Worm (Caenorhabditis elegans): ENCODE data around the gene cyp-33C11.
A peak's percentile ranks its signal among the peaks of the same experiment; 100 is the strongest.

cyp-33C11 gene

DNA sequence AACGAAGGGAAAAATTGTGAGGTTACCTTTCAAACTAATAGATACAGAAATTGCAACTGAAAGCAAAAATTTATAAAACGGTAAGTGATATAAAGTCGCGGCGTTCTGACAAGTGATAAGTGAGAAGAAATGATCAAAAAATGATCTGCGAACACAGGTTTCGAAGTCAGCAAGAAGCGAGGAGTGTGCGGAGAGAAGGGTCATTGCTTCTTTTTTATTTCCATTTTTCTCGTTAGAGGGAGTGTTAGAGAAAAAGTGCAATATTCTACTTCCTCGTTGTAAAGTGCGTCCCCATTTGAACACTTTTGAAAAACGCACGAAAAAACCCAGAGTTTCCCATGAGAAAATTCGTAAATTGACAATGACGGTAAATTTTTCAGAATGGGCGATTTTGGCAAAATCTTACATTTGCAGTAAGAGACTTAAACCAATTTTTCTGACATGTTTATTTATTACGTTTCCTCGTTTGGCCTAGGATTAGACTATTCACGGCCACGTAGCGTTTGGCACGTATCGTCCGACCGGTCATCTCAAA lies 36.2 kb downstream of the cyp-33C11 start, which contains the start of the genes fbxa-72 and srx-21 (continued):
- TF ChIP-seq skn-1 (tag; optimal IDR thresholded peaks at IDR 0.05) (no peak), nhr-12 (tag; optimal IDR thresholded peaks at IDR 0.05) (no peak), pha-4 (tag; optimal IDR thresholded peaks at IDR 0.05) (no peak), fos-1 (tag; optimal IDR thresholded peaks at IDR 0.05) (no peak), mdl-1 (tag; optimal IDR thresholded peaks at IDR 0.05) (no peak), lin-39 (tag; optimal IDR thresholded peaks at IDR 0.05) (no peak), aly-2 (tag; optimal IDR thresholded peaks at IDR 0.05) (no peak), unc-39 (tag; optimal IDR thresholded peaks at IDR 0.05) (no peak), egl-5 (tag; optimal IDR thresholded peaks at IDR 0.05) (no peak), ztf-11 (tag; optimal IDR thresholded peaks at IDR 0.05) (no peak), egl-27 (tag; optimal IDR thresholded peaks at IDR 0.05) (no peak), lin-15B (tag; optimal IDR thresholded peaks at IDR 0.05) (peak; percentile 21), fkh-2 (tag; optimal IDR thresholded peaks at IDR 0.05) (no peak), unc-62 (GFP tag; optimal IDR thresholded peaks at IDR 0.05) (no peak), nfya-1 (tag; optimal IDR thresholded peaks at IDR 0.05; ENCODE audit: insufficient read depth) (no peak), nhr-25 (tag; optimal IDR thresholded peaks at IDR 0.05) (peak; percentile 36), ztf-4 (tag; optimal IDR thresholded peaks at IDR 0.05) (no peak)

DNA sequence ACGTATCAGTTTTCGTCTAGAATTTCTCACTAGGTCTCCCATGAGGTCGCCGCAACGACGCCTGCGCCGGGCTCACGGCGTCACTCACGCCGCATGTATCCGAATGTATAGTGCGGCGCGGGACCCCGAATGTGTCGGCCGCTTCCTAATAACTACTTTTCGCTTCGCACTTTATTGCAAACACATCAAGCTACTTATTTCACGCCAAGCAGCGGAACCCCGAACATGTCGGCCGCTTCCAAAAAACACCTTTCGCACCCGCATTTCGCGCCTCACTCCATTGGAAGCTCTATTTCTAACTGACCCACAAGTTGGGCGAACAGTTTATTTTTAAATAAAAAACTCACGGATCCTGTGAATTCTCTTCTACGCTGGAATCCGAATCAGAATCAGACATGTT lies 36.7 kb downstream of the cyp-33C11 start:
- TF ChIP-seq snpc-4 (tag; optimal IDR thresholded peaks at IDR 0.05) = peak; percentile 24
- TF ChIP-seq nhr-25 (tag; optimal IDR thresholded peaks at IDR 0.05) = no peak

DNA sequence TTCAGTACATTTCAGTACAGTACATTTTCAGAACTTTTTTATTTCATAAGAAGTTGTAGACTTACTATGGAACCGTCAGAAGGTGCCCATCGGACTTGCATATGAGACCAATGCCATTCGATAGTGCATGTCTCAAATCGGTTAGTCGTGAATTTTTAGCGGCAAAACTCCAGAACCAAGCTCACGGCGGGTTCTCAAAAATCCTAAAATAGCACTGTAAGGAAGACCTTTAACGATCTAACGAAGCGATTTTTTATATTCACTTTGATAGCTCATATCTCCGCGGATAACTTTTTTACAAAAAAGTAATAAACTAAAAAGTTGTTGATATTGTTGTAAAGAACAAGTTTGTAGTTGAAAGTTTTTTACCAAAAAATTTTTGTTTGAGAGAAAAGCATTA lies 38.6 kb downstream of the cyp-33C11 start, which contains the start of gene sru-25:
TSS of gene sru-25 (minus strand) at position 101 of the 400 bp plus-strand sequence.
- TF ChIP-seq ceh-16 (tag; optimal IDR thresholded peaks at IDR 0.05) (no peak), elt-1 (tag; optimal IDR thresholded peaks at IDR 0.05) (no peak), unc-39 (tag; optimal IDR thresholded peaks at IDR 0.05) (no peak), R02D3.7 (tag; optimal IDR thresholded peaks at IDR 0.05) (no peak), unc-62 (GFP tag; optimal IDR thresholded peaks at IDR 0.05) (no peak), daf-12 (tag; optimal IDR thresholded peaks at IDR 0.05) (no peak), ceh-9 (tag; optimal IDR thresholded peaks at IDR 0.05) (no peak), lin-39 (tag; optimal IDR thresholded peaks at IDR 0.05) (no peak), mml-1 (tag; optimal IDR thresholded peaks at IDR 0.05) (no peak)

DNA sequence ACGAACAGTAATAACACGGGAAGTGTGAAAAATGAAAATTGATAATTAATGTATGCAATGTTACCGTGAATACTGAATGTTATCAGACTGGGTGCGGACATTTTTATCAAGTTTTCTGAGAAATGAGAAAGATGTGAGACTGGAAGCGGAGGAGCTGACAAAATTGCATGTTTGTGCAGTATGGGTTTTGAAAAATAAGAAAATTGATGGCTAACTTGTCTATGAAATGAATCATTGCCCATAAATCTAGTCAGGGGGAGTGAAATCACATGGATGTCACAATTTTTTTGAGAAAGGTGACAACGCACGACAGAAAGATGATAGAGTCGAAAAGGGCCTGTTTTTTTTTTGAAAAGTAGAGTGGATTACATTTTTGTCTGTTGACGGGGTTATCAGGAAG lies 41.4 kb downstream of the cyp-33C11 start, which contains the start of gene sru-24:
TSS of gene sru-24 (minus strand) at position 101 of the 400 bp plus-strand sequence.
- no peak for TF ChIP-seq nhr-11 (tag; optimal IDR thresholded peaks at IDR 0.05)
- no peak for TF ChIP-seq ztf-4 (tag; optimal IDR thresholded peaks at IDR 0.05)
- no peak for TF ChIP-seq nhr-77 (tag; optimal IDR thresholded peaks at IDR 0.05)
- no peak for TF ChIP-seq jun-1 (tag; optimal IDR thresholded peaks at IDR 0.05)
- no peak for TF ChIP-seq pha-4 (tag; optimal IDR thresholded peaks at IDR 0.05)
- TF ChIP-seq ceh-82 (tag; optimal IDR thresholded peaks at IDR 0.05) = no peak
- TF ChIP-seq ZK546.5 (tag; optimal IDR thresholded peaks at IDR 0.05) = no peak
- TF ChIP-seq ama-1 (optimal IDR thresholded peaks at IDR 0.05) = no peak
- no peak for TF ChIP-seq aly-2 (tag; optimal IDR thresholded peaks at IDR 0.05)
- TF ChIP-seq elt-1 (tag; optimal IDR thresholded peaks at IDR 0.05) = no peak
- no peak for TF ChIP-seq pqm-1 (tag; optimal IDR thresholded peaks at IDR 0.05)

DNA sequence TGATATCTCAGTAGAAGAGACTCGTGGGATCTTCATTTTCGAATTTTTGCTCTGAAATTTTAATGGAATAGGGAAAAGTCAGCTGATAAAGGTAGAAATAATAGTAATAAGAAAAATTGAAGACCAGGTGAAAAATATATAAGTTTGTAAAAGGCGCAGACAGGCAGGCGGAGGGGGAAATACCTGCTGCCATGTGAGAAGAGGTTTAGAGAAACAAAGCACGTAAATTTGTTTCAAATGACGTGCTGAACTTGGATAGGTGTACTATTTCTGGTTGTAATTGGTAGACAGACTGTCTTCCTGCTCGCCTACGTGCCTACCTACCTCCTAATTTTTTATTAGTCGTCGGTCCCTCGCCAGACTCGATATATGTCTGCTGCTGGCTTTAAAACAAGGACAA lies 45.3 kb downstream of the cyp-33C11 start, which contains the start of gene nhr-180:
TSS of gene nhr-180 (minus strand) at position 52 of the 400 bp plus-strand sequence.
- TF ChIP-seq pqm-1 (tag; optimal IDR thresholded peaks at IDR 0.05) (peak; percentile 16), elt-2 (tag; optimal IDR thresholded peaks at IDR 0.05) (peak; percentile 50), ZK546.5 (tag; optimal IDR thresholded peaks at IDR 0.05) (no peak), eor-1 (tag; optimal IDR thresholded peaks at IDR 0.05) (no peak)

DNA sequence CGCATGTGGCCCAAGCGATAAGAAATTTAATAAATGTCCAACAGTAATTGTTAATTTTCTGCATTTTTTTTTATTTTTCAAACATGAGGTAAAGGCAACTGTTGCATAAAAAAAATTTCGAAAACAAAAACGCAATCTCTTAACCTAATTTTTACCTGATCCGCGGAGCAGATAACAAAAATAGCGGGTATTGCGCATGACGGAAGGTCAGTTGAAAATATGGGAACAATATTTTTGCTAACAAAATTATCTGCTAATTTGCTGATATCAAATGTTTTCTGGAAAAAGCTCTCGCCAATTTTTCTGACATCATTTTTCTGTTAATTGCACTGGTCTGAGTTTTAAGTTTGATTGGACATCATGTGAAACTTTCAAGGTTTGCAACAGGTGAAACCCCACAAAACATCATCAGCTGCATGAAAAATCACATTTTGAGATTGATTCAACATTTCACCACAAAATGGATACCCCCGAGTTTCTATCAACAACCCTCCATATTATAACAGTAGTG lies 48.4 kb downstream of the cyp-33C11 start, which contains the start of the genes F31F4.11 and srh-266:
TSS of gene F31F4.11 (minus strand) at position 101 of the 511 bp plus-strand sequence.
TSS of gene srh-266 (plus strand) at position 461 of the 511 bp plus-strand sequence.
- TF ChIP-seq fos-1 (tag; optimal IDR thresholded peaks at IDR 0.05) (no peak), egl-27 (tag; optimal IDR thresholded peaks at IDR 0.05) (no peak)

All from whole organism, L3 larva.